Worm (Caenorhabditis elegans) whole organism, L4 larva: ENCODE data around the gene dod-6.

Experiments used
- daf-19 ChIP-seq: fragments of 200-800 bp; sonication (Bioruptor generic); conservative IDR thresholded peaks from 2 replicates; pipeline ENCODE4 v1.3.6; 2022; ENCODE audit warnings: missing genetic modification characterization, missing compliant biosample characterization
- unc-62 ChIP-seq, 3 experiments: fragments of 150-350 bp in 1 of 3; sonication (generic microtip); optimal IDR thresholded peaks in 2 of 3; peaks in 1 of 3; 1 replicate in 1 of 3; 2 replicates in 2 of 3; lab custom pipeline; 2014 to 2017; ENCODE audit warnings: missing biosample characterization in 3 of 3, missing genetic modification characterization in 3 of 3, missing genetic modification reagents in 3 of 3, missing genotype in 1 of 3

ce11 chrIII:10206352-10206751 is 8.8 kb downstream of the dod-6 start:
- TF ChIP-seq unc-62 (GFP tag; optimal IDR thresholded peaks at IDR 0.05 in 1 of 2; lab: Kevin White, UChicago) = peak in 1 of 2 experiments; percentile 61
- TF ChIP-seq unc-62 (tag; optimal IDR thresholded peaks at IDR 0.05; lab: Kevin White, UChicago) = no peak
- TF ChIP-seq daf-19 (GFP tag; lab: Robert Waterston, UW) = no peak
